Worm (Caenorhabditis elegans): ENCODE results near the gene sftd-3.

DNA sequence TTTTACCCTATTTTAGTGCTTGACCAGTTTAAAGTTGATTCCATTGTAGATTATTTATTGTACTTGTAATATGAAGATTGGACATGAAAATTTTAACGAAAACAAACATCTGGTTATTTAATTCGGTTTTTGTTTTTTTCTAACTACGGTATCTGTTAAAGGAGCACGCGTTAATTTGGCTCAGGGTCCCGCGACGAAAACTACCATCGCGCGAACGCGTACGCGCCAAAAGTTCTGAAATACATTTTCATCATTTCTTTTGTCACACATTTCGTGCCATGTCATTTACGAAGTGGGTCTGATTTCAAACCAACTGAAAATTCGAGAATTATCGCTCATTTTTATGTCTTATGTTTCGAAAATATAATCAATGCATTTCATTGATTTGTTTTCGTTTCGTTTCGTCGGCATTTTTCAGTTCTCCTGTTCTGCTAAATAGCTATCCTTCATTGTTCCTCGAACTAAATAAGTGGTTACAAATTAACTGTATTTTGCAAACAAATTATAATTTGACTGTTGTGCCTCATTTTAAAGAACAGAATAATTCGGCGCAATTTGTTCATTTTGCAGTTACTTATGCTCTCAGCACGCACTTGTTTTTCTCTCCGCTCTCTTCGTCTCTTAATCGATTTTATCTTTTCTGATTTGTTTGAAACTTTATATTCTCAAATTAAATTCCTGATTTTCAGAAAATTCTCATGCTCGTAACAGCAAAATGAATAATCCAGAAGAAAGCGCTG is 30.1 kb downstream of the sftd-3 start, which contains the start of gene T21B10.3:
- no peak for TF ChIP-seq unc-62 (GFP tag; optimal IDR thresholded peaks at IDR 0.05)
- no peak for TF ChIP-seq mml-1 (tag; optimal IDR thresholded peaks at IDR 0.05)
- no peak for TF ChIP-seq sea-2 (GFP tag; optimal IDR thresholded peaks at IDR 0.05)
- TF ChIP-seq ama-1 (optimal IDR thresholded peaks at IDR 0.05): peak; percentile 96
